Worm (Caenorhabditis elegans) whole organism, late embryonic: ENCODE results near the gene R09A8.1.

Experiments used
- ceh-48 ChIP-seq: sonication (generic microtip); optimal IDR thresholded peaks from 2 replicates; lab custom pipeline; 2016; ENCODE audit warnings: missing genetic modification characterization, inconsistent platforms, missing compliant biosample characterization
- dve-1 ChIP-seq: sonication (generic microtip); optimal IDR thresholded peaks from 2 replicates; lab custom pipeline; 2017; ENCODE audit warnings: antibody characterized with exemption, mild to moderate bottlenecking, missing genetic modification characterization, missing compliant biosample characterization
- elt-2 ChIP-seq: sonication (generic microtip); optimal IDR thresholded peaks from 2 replicates; lab custom pipeline; 2016; ENCODE audit warnings: missing genetic modification reagents, missing genetic modification characterization, missing compliant biosample characterization
- fax-1 ChIP-seq: sonication (generic microtip); optimal IDR thresholded peaks from 2 replicates; lab custom pipeline; 2016; ENCODE audit warnings: missing genotype, missing genetic modification characterization, missing compliant biosample characterization
- fkh-10 ChIP-seq: fragments of 150-350 bp; optimal IDR thresholded peaks from 2 replicates; lab custom pipeline; 2014; ENCODE audit warnings: missing biosample characterization, missing genetic modification reagents, missing genetic modification characterization
- fkh-6 ChIP-seq: sonication (generic microtip); optimal IDR thresholded peaks from 2 replicates; lab custom pipeline; 2016; ENCODE audit warnings: missing genetic modification characterization, missing compliant biosample characterization
- hlh-6 ChIP-seq: sonication (generic microtip); optimal IDR thresholded peaks from 2 replicates; lab custom pipeline; 2016; ENCODE audit warnings: missing genotype, missing genetic modification characterization, missing compliant biosample characterization
- nhr-11 ChIP-seq: fragments of 150-350 bp; optimal IDR thresholded peaks from 2 replicates; lab custom pipeline; 2014; ENCODE audit warnings: missing biosample characterization, missing genetic modification characterization
- pha-4 ChIP-seq: fragments of 150-350 bp; optimal IDR thresholded peaks from 2 replicates; lab custom pipeline; 2018; ENCODE audit warnings: missing biosample characterization, missing genetic modification reagents, missing genetic modification characterization
- pros-1 ChIP-seq: fragments of 150-350 bp; optimal IDR thresholded peaks from 2 replicates; lab custom pipeline; 2014; ENCODE audit warnings: missing biosample characterization, missing genetic modification reagents, missing genetic modification characterization
- ref-2 ChIP-seq: sonication (generic microtip); optimal IDR thresholded peaks from 2 replicates; lab custom pipeline; 2016; ENCODE audit warnings: missing genetic modification characterization, missing compliant biosample characterization
- sox-4 ChIP-seq: sonication (generic microtip); optimal IDR thresholded peaks from 2 replicates; lab custom pipeline; 2017; ENCODE audit warnings: mild to moderate bottlenecking, missing genetic modification characterization, inconsistent platforms, missing compliant biosample characterization
- tbx-2 ChIP-seq: sonication (generic microtip); optimal IDR thresholded peaks from 2 replicates; lab custom pipeline; 2016; ENCODE audit warnings: missing genetic modification characterization, missing compliant biosample characterization

DNA sequence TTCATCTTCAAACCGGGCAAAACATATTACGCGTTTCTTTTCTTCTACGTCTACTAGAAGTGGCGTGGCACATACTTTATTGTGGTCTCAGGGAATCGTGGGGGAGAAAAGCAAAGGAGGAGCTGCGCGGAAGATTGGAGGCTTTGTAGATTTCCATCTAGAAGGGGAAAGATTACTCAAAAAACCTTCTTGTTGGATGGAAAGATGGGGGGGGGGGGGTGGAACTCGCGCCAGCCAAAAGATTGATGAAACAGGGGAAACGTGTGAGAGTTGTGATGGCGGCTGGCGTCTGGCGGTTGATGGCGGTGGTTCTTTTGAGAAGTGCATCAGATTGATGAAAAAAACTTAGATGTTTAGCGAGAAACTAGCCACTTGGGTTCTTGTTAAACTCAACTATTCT lies 24.0 kb upstream of the R09A8.1 start:
- TF ChIP-seq dve-1 (tag; lab: Kevin White, UChicago): no peak
- no peak for TF ChIP-seq hlh-6 (tag; lab: Kevin White, UChicago)
- no peak for TF ChIP-seq nhr-11 (tag; lab: Kevin White, UChicago)
- no peak for TF ChIP-seq elt-2 (tag; lab: Kevin White, UChicago)
- TF ChIP-seq pha-4 (tag; lab: Kevin White, UChicago): no peak
- no peak for TF ChIP-seq ceh-48 (tag; lab: Kevin White, UChicago)
- TF ChIP-seq tbx-2 (tag; lab: Kevin White, UChicago): no peak
- TF ChIP-seq sox-4 (tag; lab: Kevin White, UChicago): no peak
- no peak for TF ChIP-seq fkh-6 (tag; lab: Kevin White, UChicago)
- no peak for TF ChIP-seq ref-2
- TF ChIP-seq pros-1 (tag; lab: Kevin White, UChicago): no peak
- TF ChIP-seq fax-1: no peak
- TF ChIP-seq fkh-10 (GFP tag; lab: Kevin White, UChicago): no peak
